Worm (Caenorhabditis elegans) whole organism, L4 larva: ENCODE data around the gene T14G8.4.

ENCODE experiments used
- F10B5.3 ChIP-seq: sonication (generic microtip); optimal IDR thresholded peaks from 2 replicates; lab custom pipeline; 2016; ENCODE audit warnings: mild to moderate bottlenecking, missing genetic modification characterization, missing compliant biosample characterization
- F44E2.7 ChIP-seq: fragments of 200-800 bp; sonication (Bioruptor generic); IDR thresholded peaks from 2 replicates; pipeline ENCODE4 v2.1.2; 2022; ENCODE audit warnings: missing genetic modification characterization, missing compliant biosample characterization
- F49E8.2 ChIP-seq: sonication (generic microtip); optimal IDR thresholded peaks from 2 replicates; lab custom pipeline; 2016; ENCODE audit warnings: missing compliant biosample characterization, mild to moderate bottlenecking, missing genetic modification characterization, borderline replicate concordance
- T20F7.1 ChIP-seq: fragments of 200-800 bp; sonication (Bioruptor generic); optimal IDR thresholded peaks from 2 replicates; lab custom pipeline; 2018; ENCODE audit warnings: mild to moderate bottlenecking, missing genetic modification characterization, missing compliant biosample characterization
- T26A8.4 ChIP-seq: fragments of 200-800 bp; sonication (Bioruptor generic); IDR thresholded peaks from 2 replicates; pipeline ENCODE4 v1.3.6; 2022; ENCODE audit warnings: missing genetic modification characterization, missing compliant biosample characterization
- Y105C5A.15 ChIP-seq: fragments of 200-800 bp; sonication (Bioruptor generic); IDR thresholded peaks from 2 replicates; pipeline ENCODE4 v1.3.6; 2022; ENCODE audit warnings: missing genetic modification characterization, missing compliant biosample characterization
- Y48G9A.11 ChIP-seq: fragments of 200-800 bp; sonication (Bioruptor generic); IDR thresholded peaks from 2 replicates; pipeline ENCODE4 v1.3.6; 2022; ENCODE audit warnings: missing genetic modification reagents, missing genetic modification characterization, missing compliant biosample characterization
- Y5F2A.4 ChIP-seq: fragments of 200-800 bp; sonication (Bioruptor generic); optimal IDR thresholded peaks from 2 replicates; lab custom pipeline; 2018; ENCODE audit warnings: mild to moderate bottlenecking, missing genetic modification characterization, missing compliant biosample characterization
- ZK337.2 ChIP-seq: fragments of 200-800 bp; sonication (Bioruptor generic); IDR thresholded peaks from 2 replicates; pipeline ENCODE4 v1.3.6; 2022; ENCODE audit warnings: missing genetic modification reagents, missing genetic modification characterization, missing compliant biosample characterization
- aha-1 ChIP-seq: fragments of 150-350 bp; peaks from one replicate; lab custom pipeline; 2014; ENCODE audit warnings: missing biosample characterization, missing genetic modification characterization
- ama-1 ChIP-seq: fragments of 150-350 bp; optimal IDR thresholded peaks from 2 replicates; lab custom pipeline; 2014; ENCODE audit warnings: inconsistent platforms, mixed read lengths
- ceh-62 ChIP-seq: sonication (generic microtip); optimal IDR thresholded peaks from 2 replicates; lab custom pipeline; 2017; ENCODE audit warnings: missing biosample characterization, missing genetic modification characterization
- cey-2 ChIP-seq: sonication (generic microtip); optimal IDR thresholded peaks from 3 replicates; lab custom pipeline; 2017; ENCODE audit warnings: missing genetic modification characterization, mild to moderate bottlenecking, missing compliant biosample characterization, antibody characterized with exemption, borderline replicate concordance; ENCODE audit not compliant: insufficient read depth
- daf-16 ChIP-seq, 3 experiments: sonication (generic microtip); optimal IDR thresholded peaks; 2 replicates each; lab custom pipeline; 2016 to 2017; ENCODE audit warnings: missing genetic modification characterization in 3 of 3, missing genetic modification reagents in 3 of 3, mild to moderate bottlenecking in 2 of 3, missing compliant biosample characterization in 2 of 3, missing biosample characterization in 1 of 3, moderate library complexity in 1 of 3
- dmd-6 ChIP-seq: fragments of 200-800 bp; sonication (Bioruptor generic); IDR thresholded peaks from 2 replicates; pipeline ENCODE4 v1.3.6; 2022; ENCODE audit warnings: missing genetic modification reagents, missing genetic modification characterization, missing compliant biosample characterization
- dmd-8 ChIP-seq: fragments of 200-800 bp; sonication (Bioruptor generic); IDR thresholded peaks from 2 replicates; pipeline ENCODE4 v1.3.6; 2022; ENCODE audit warnings: missing genetic modification characterization, missing compliant biosample characterization
- egl-43 ChIP-seq: fragments of 200-800 bp; sonication (Bioruptor generic); IDR thresholded peaks from 2 replicates; pipeline ENCODE4 v1.3.6; 2022; ENCODE audit warnings: missing genetic modification reagents, missing genetic modification characterization, missing compliant biosample characterization
- fkh-10 ChIP-seq: fragments of 150-350 bp; optimal IDR thresholded peaks from 2 replicates; lab custom pipeline; 2014; ENCODE audit warnings: missing biosample characterization, missing genetic modification reagents, missing genetic modification characterization
- hif-1 ChIP-seq, 2 experiments: sonication (generic microtip); optimal IDR thresholded peaks; 2 replicates each; lab custom pipeline; 2016 to 2017; ENCODE audit warnings: missing compliant biosample characterization in 2 of 2, missing genetic modification characterization in 2 of 2, missing genetic modification reagents in 2 of 2, missing genotype in 2 of 2, mild to moderate bottlenecking in 1 of 2
- hlh-30 ChIP-seq: sonication (generic microtip); optimal IDR thresholded peaks from 2 replicates; lab custom pipeline; 2017; ENCODE audit warnings: antibody characterized with exemption, mild to moderate bottlenecking, missing genetic modification characterization, missing compliant biosample characterization; ENCODE audit not compliant: insufficient read depth
- hmg-1.1 ChIP-seq: fragments of 200-800 bp; sonication (Bioruptor generic); IDR thresholded peaks from 2 replicates; pipeline ENCODE4 v1.3.6; 2022; ENCODE audit warnings: missing genetic modification reagents, missing genetic modification characterization, missing compliant biosample characterization
- lim-7 ChIP-seq: fragments of 200-800 bp; sonication (Bioruptor generic); IDR thresholded peaks from 2 replicates; pipeline ENCODE4 v1.3.6; 2022; ENCODE audit warnings: missing genetic modification characterization, missing compliant biosample characterization
- lin-15B ChIP-seq: fragments of 150-350 bp; sonication (generic microtip); optimal IDR thresholded peaks from 3 replicates; lab custom pipeline; 2014; ENCODE audit warnings: missing biosample characterization, missing genetic modification characterization
- lin-29 ChIP-seq: fragments of 200-800 bp; sonication (Bioruptor generic); IDR thresholded peaks from 2 replicates; pipeline ENCODE4 v1.3.6; 2022; ENCODE audit warnings: missing genetic modification reagents, missing genetic modification characterization, missing compliant biosample characterization
- lsy-2 ChIP-seq, 2 experiments: fragments of 150-350 bp in 1 of 2; sonication (generic microtip) in 1 of 2; optimal IDR thresholded peaks; 2 replicates each; lab custom pipeline; 2014 to 2017; ENCODE audit warnings: missing biosample characterization in 2 of 2, missing genetic modification characterization in 2 of 2
- mdl-1 ChIP-seq, 2 experiments: fragments of 150-350 bp in 1 of 2; sonication (generic microtip) in 1 of 2; optimal IDR thresholded peaks; 2 replicates each; lab custom pipeline; 2014 to 2017; ENCODE audit warnings: missing biosample characterization in 2 of 2, missing genetic modification characterization in 2 of 2
- mdt-29 ChIP-seq: fragments of 200-800 bp; sonication (Bioruptor generic); IDR thresholded peaks from 2 replicates; pipeline ENCODE4 v1.3.6; 2022; ENCODE audit warnings: missing genetic modification reagents, missing genetic modification characterization, missing compliant biosample characterization
- mep-1 ChIP-seq: fragments of 150-350 bp; sonication (generic microtip); optimal IDR thresholded peaks from 3 replicates; lab custom pipeline; 2014; ENCODE audit warnings: missing biosample characterization, missing genetic modification characterization
- nhr-237 ChIP-seq: sonication (generic microtip); optimal IDR thresholded peaks from 2 replicates; lab custom pipeline; 2017; ENCODE audit warnings: missing biosample characterization, missing genetic modification characterization
- nhr-41 ChIP-seq: fragments of 200-800 bp; sonication (Bioruptor generic); IDR thresholded peaks from 2 replicates; pipeline ENCODE4 v1.3.6; 2022; ENCODE audit warnings: missing genetic modification reagents, missing genetic modification characterization, missing compliant biosample characterization
- nhr-77 ChIP-seq: fragments of 150-350 bp; optimal IDR thresholded peaks from 2 replicates; lab custom pipeline; 2014; ENCODE audit warnings: missing biosample characterization, missing genetic modification characterization
- pha-4 ChIP-seq, 2 experiments: fragments of 150-350 bp in 1 of 2; fragments of 200-800 bp in 1 of 2; sonication (Bioruptor generic) in 1 of 2; IDR thresholded peaks in 1 of 2; optimal IDR thresholded peaks in 1 of 2; 2 replicates each; pipeline versions ENCODE4 v1.3.6 to Lab custom; 2014 to 2022; ENCODE audit warnings: missing genetic modification characterization in 2 of 2, missing genetic modification reagents in 2 of 2, missing biosample characterization in 1 of 2, missing compliant biosample characterization in 1 of 2
- php-3 ChIP-seq: fragments of 200-800 bp; sonication (Bioruptor generic); IDR thresholded peaks from 2 replicates; pipeline ENCODE4 v1.3.6; 2022; ENCODE audit warnings: missing genetic modification reagents, missing genetic modification characterization, missing compliant biosample characterization
- rbr-2 ChIP-seq: sonication (generic microtip); optimal IDR thresholded peaks from 2 replicates; lab custom pipeline; 2016; ENCODE audit warnings: missing genotype, missing genetic modification characterization, missing compliant biosample characterization
- sdz-12 ChIP-seq: fragments of 200-800 bp; sonication (Bioruptor generic); optimal IDR thresholded peaks from 2 replicates; lab custom pipeline; 2018; ENCODE audit warnings: mild to moderate bottlenecking, missing genetic modification characterization, missing compliant biosample characterization
- skn-1 ChIP-seq: fragments of 150-350 bp; optimal IDR thresholded peaks from 2 replicates; lab custom pipeline; 2014; ENCODE audit warnings: missing biosample characterization, missing genetic modification characterization
- spr-1 ChIP-seq: sonication (generic microtip); optimal IDR thresholded peaks from 2 replicates; lab custom pipeline; 2016; ENCODE audit warnings: mild to moderate bottlenecking, missing genetic modification characterization, missing compliant biosample characterization
- tag-97 ChIP-seq: fragments of 200-800 bp; sonication (Bioruptor generic); IDR thresholded peaks from 2 replicates; pipeline ENCODE4 v1.3.6; 2022; ENCODE audit warnings: missing genetic modification characterization, missing compliant biosample characterization
- unc-130 ChIP-seq: sonication (generic microtip); optimal IDR thresholded peaks from 2 replicates; lab custom pipeline; 2016; ENCODE audit warnings: missing genetic modification reagents, missing genetic modification characterization, missing compliant biosample characterization
- vab-7 ChIP-seq: fragments of 200-800 bp; sonication (Bioruptor generic); IDR thresholded peaks from 2 replicates; pipeline ENCODE4 v1.3.6; 2022; ENCODE audit warnings: missing genetic modification reagents, missing genetic modification characterization, missing compliant biosample characterization
- zfp-2 ChIP-seq: sonication (generic microtip); optimal IDR thresholded peaks from 2 replicates; lab custom pipeline; 2016; ENCODE audit warnings: mild to moderate bottlenecking, missing genetic modification characterization, missing compliant biosample characterization
- zip-2 ChIP-seq: fragments of 150-350 bp; optimal IDR thresholded peaks from 2 replicates; lab custom pipeline; 2014; ENCODE audit warnings: missing biosample characterization, missing genetic modification characterization
- ztf-7 ChIP-seq: fragments of 150-350 bp; optimal IDR thresholded peaks from 2 replicates; lab custom pipeline; 2014; ENCODE audit warnings: missing biosample characterization, missing genetic modification characterization

T14G8.4 gene

ce11 chrX:12911235-12911634, 47.5 kb upstream of the T14G8.4 start (continued):
- TF ChIP-seq daf-16 (GFP tag; optimal IDR thresholded peaks at IDR 0.05; lab: Kevin White, UChicago) (no peak), daf-16 (tag; optimal IDR thresholded peaks at IDR 0.05; lab: Kevin White, UChicago) (peak; percentile 52), hlh-30 (tag; lab: Kevin White, UChicago) (peak; percentile 89), lsy-2 (tag; optimal IDR thresholded peaks at IDR 0.05; lab: Kevin White, UChicago) (peak in 1 of 2 experiments; percentile 7), ztf-7 (no peak), F10B5.3 (tag; lab: Kevin White, UChicago) (no peak), php-3 (GFP tag; lab: Robert Waterston, UW) (peak; percentile 43; the same call in 1 of the 2 replicates), lin-15B (tag; lab: Kevin White, UChicago) (no peak), ZK337.2 (no peak), lim-7 (GFP tag; lab: Robert Waterston, UW) (no peak), T26A8.4 (GFP tag; lab: Robert Waterston, UW) (no peak), vab-7 (GFP tag; lab: Robert Waterston, UW) (no peak), nhr-41 (GFP tag; lab: Robert Waterston, UW) (no peak), mdt-29 (GFP tag; lab: Robert Waterston, UW) (0 out of 2 replicates have a peak, but pooled peaks have one; percentile 9), mdl-1 (tag; optimal IDR thresholded peaks at IDR 0.05; lab: Kevin White, UChicago) (peak in 1 of 2 experiments; percentile 69), mep-1 (tag; lab: Kevin White, UChicago) (peak; percentile 25), nhr-77 (tag; lab: Kevin White, UChicago) (no peak), F44E2.7 (no peak)

ce11 chrX:12909910-12910309, 46.2 kb upstream of the T14G8.4 start:
- TF ChIP-seq T26A8.4 (GFP tag; lab: Robert Waterston, UW) (no peak), egl-43 (GFP tag; lab: Robert Waterston, UW) (0 out of 2 replicates have a peak, but pooled peaks have one; percentile 21), dmd-6 (GFP tag; lab: Robert Waterston, UW) (0 out of 2 replicates have a peak, but pooled peaks have one; percentile 7), hif-1 (tag; optimal IDR thresholded peaks at IDR 0.05; lab: Kevin White, UChicago) (no peak), daf-16 (GFP tag; optimal IDR thresholded peaks at IDR 0.05; lab: Kevin White, UChicago) (peak in 1 of 2 experiments; percentile 42), daf-16 (tag; optimal IDR thresholded peaks at IDR 0.05; lab: Kevin White, UChicago) (no peak), skn-1 (no peak), pha-4 (GFP tag; IDR thresholded peaks at IDR 0.05; lab: Robert Waterston, UW) (no peak), pha-4 (tag; optimal IDR thresholded peaks at IDR 0.05; lab: Kevin White, UChicago) (no peak)

- TF ChIP-seq sdz-12 (GFP tag; lab: Kevin White, UChicago) (no peak), ZK337.2 (no peak), aha-1 (tag; lab: Kevin White, UChicago) (peak; percentile 66), dmd-8 (GFP tag; lab: Robert Waterston, UW) (no peak), unc-130 (no peak), zfp-2 (no peak), zip-2 (tag; lab: Kevin White, UChicago) (no peak), fkh-10 (GFP tag; lab: Kevin White, UChicago) (no peak)
These were observed 45.0 kb upstream of the T14G8.4 start for ce11 chrX:12908715-12909114.

- TF ChIP-seq hmg-1.1 (GFP tag; lab: Robert Waterston, UW): no peak
- TF ChIP-seq nhr-77 (tag; lab: Kevin White, UChicago): no peak
- peak; percentile 34 for TF ChIP-seq hlh-30 (tag; lab: Kevin White, UChicago)
- TF ChIP-seq ama-1 (lab: Kevin White, UChicago): no peak
- no peak for TF ChIP-seq zfp-2
- TF ChIP-seq T20F7.1 (GFP tag; lab: Kevin White, UChicago): no peak
- no peak for TF ChIP-seq cey-2 (tag; lab: Kevin White, UChicago)
- no peak for TF ChIP-seq fkh-10 (GFP tag; lab: Kevin White, UChicago)
- TF ChIP-seq daf-16 (GFP tag; optimal IDR thresholded peaks at IDR 0.05; lab: Kevin White, UChicago): no peak
- TF ChIP-seq daf-16 (tag; optimal IDR thresholded peaks at IDR 0.05; lab: Kevin White, UChicago): no peak
- TF ChIP-seq nhr-237 (tag; lab: Kevin White, UChicago): no peak
- TF ChIP-seq ceh-62: no peak
- no peak for TF ChIP-seq Y105C5A.15
- TF ChIP-seq tag-97 (GFP tag; lab: Robert Waterston, UW): no peak
- TF ChIP-seq pha-4 (GFP tag; IDR thresholded peaks at IDR 0.05; lab: Robert Waterston, UW): no peak
- TF ChIP-seq pha-4 (tag; optimal IDR thresholded peaks at IDR 0.05; lab: Kevin White, UChicago): no peak
- TF ChIP-seq mdt-29 (GFP tag; lab: Robert Waterston, UW): no peak
- peak; percentile 24 for TF ChIP-seq mep-1 (tag; lab: Kevin White, UChicago)
- no peak for TF ChIP-seq Y5F2A.4 (GFP tag; lab: Kevin White, UChicago)
- TF ChIP-seq F49E8.2 (tag; lab: Kevin White, UChicago): no peak
- TF ChIP-seq Y48G9A.11 (GFP tag; lab: Robert Waterston, UW): no peak
- TF ChIP-seq spr-1 (tag; lab: Kevin White, UChicago): no peak
- no peak for TF ChIP-seq sdz-12 (GFP tag; lab: Kevin White, UChicago)
- no peak for TF ChIP-seq lin-29 (GFP tag; lab: Robert Waterston, UW)
- no peak for TF ChIP-seq rbr-2 (tag; lab: Kevin White, UChicago)
These were observed 43.8 kb upstream of the T14G8.4 start, which contains the start of gene pqn-18 for ce11 chrX:12907502-12907901. pqn-18 (plus strand) TSS chrX:12907832.
